Worm (Caenorhabditis elegans): ENCODE results near the gene gsp-1.

DNA sequence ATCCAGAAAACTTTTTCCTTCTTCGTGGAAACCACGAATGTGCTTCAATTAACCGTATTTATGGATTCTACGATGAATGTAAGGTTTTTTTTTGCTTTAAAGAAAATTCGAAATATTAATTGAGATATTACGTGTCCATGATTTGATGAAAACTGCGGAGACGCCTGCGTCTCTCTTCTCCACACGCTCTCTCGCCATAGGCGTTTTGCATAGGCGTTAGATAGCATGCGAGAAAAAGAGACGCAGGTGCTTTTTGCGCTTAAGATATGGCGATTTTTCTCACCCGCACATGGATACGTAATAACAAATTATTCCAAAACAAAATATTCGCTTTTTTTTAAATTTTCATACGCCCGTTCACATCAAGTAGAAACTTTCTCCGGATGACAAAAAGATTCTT, 1.2 kb downstream of the gsp-1 start:
- no peak for TF ChIP-seq lsy-2 (tag; optimal IDR thresholded peaks at IDR 0.05)
- no peak for TF ChIP-seq nhr-28 (tag; optimal IDR thresholded peaks at IDR 0.05)
- TF ChIP-seq dpl-1 (GFP tag; optimal IDR thresholded peaks at IDR 0.05) = no peak
- no peak for TF ChIP-seq jun-1 (tag; optimal IDR thresholded peaks at IDR 0.05)

Measured in whole organism, L4 larva.